Worm (Caenorhabditis elegans) whole organism, L4 larva: ENCODE measurements around the gene ttr-17.

Experiments
- D1046.2 ChIP-seq: fragments of 200-800 bp; sonication (Bioruptor generic); IDR thresholded peaks from 2 replicates; pipeline ENCODE4 v1.3.6; 2022; ENCODE audit warnings: missing genetic modification characterization, missing compliant biosample characterization
- F37D6.2 ChIP-seq: sonication (generic microtip); optimal IDR thresholded peaks from 2 replicates; lab custom pipeline; 2016; ENCODE audit warnings: mild to moderate bottlenecking, missing genetic modification characterization, missing compliant biosample characterization
- F44E2.7 ChIP-seq: fragments of 200-800 bp; sonication (Bioruptor generic); IDR thresholded peaks from 2 replicates; pipeline ENCODE4 v2.1.2; 2022; ENCODE audit warnings: missing genetic modification characterization, missing compliant biosample characterization
- T26A8.4 ChIP-seq: fragments of 200-800 bp; sonication (Bioruptor generic); IDR thresholded peaks from 2 replicates; pipeline ENCODE4 v1.3.6; 2022; ENCODE audit warnings: missing genetic modification characterization, missing compliant biosample characterization
- ZK337.2 ChIP-seq: fragments of 200-800 bp; sonication (Bioruptor generic); IDR thresholded peaks from 2 replicates; pipeline ENCODE4 v1.3.6; 2022; ENCODE audit warnings: missing genetic modification reagents, missing genetic modification characterization, missing compliant biosample characterization
- aha-1 ChIP-seq: fragments of 150-350 bp; peaks from one replicate; lab custom pipeline; 2014; ENCODE audit warnings: missing biosample characterization, missing genetic modification characterization
- aly-2 ChIP-seq: sonication (generic microtip); optimal IDR thresholded peaks from 2 replicates; lab custom pipeline; 2018; ENCODE audit warnings: missing biosample characterization, missing genetic modification characterization
- arid-1 ChIP-seq: fragments of 200-800 bp; sonication (Bioruptor generic); conservative IDR thresholded peaks from 2 replicates; pipeline ENCODE4 v1.3.6; 2022; ENCODE audit warnings: missing genetic modification reagents, missing genetic modification characterization, missing compliant biosample characterization
- attf-4 ChIP-seq: sonication (generic microtip); optimal IDR thresholded peaks from 3 replicates; lab custom pipeline; 2017; ENCODE audit warnings: missing biosample characterization, missing genetic modification characterization
- ceh-32 ChIP-seq: sonication (generic microtip); optimal IDR thresholded peaks from 2 replicates; lab custom pipeline; 2016; ENCODE audit warnings: mild to moderate bottlenecking, missing genetic modification characterization, missing compliant biosample characterization; ENCODE audit not compliant: poor library complexity
- ceh-44 ChIP-seq: fragments of 200-800 bp; sonication (Bioruptor generic); IDR thresholded peaks from 2 replicates; pipeline ENCODE4 v1.3.6; 2022; ENCODE audit warnings: missing genetic modification reagents, missing genetic modification characterization, missing compliant biosample characterization
- ceh-62 ChIP-seq: sonication (generic microtip); optimal IDR thresholded peaks from 2 replicates; lab custom pipeline; 2017; ENCODE audit warnings: missing biosample characterization, missing genetic modification characterization
- ces-1 ChIP-seq: fragments of 150-350 bp; sonication (generic microtip); optimal IDR thresholded peaks from 4 replicates; lab custom pipeline; 2014; ENCODE audit warnings: missing biosample characterization, missing genetic modification reagents, missing genetic modification characterization
- daf-12 ChIP-seq: fragments of 150-350 bp; optimal IDR thresholded peaks from 2 replicates; lab custom pipeline; 2014; ENCODE audit warnings: missing biosample characterization, missing genetic modification reagents, missing genetic modification characterization
- daf-16 ChIP-seq, 3 experiments: sonication (generic microtip); optimal IDR thresholded peaks; 2 replicates each; lab custom pipeline; 2016 to 2017; ENCODE audit warnings: missing genetic modification characterization in 3 of 3, missing genetic modification reagents in 3 of 3, mild to moderate bottlenecking in 2 of 3, missing compliant biosample characterization in 2 of 3, missing biosample characterization in 1 of 3, moderate library complexity in 1 of 3
- daf-8 ChIP-seq: fragments of 200-800 bp; sonication (Bioruptor generic); IDR thresholded peaks from 2 replicates; pipeline ENCODE4 v1.3.6; 2022; ENCODE audit warnings: missing genetic modification characterization, missing compliant biosample characterization
- dmd-6 ChIP-seq: fragments of 200-800 bp; sonication (Bioruptor generic); IDR thresholded peaks from 2 replicates; pipeline ENCODE4 v1.3.6; 2022; ENCODE audit warnings: missing genetic modification reagents, missing genetic modification characterization, missing compliant biosample characterization
- dpl-1 ChIP-seq: fragments of 150-350 bp; optimal IDR thresholded peaks from 2 replicates; lab custom pipeline; 2014; ENCODE audit warnings: missing biosample characterization, missing genetic modification reagents, missing genetic modification characterization
- dve-1 ChIP-seq: sonication (generic microtip); optimal IDR thresholded peaks from 2 replicates; lab custom pipeline; 2017; ENCODE audit warnings: antibody characterized with exemption, mild to moderate bottlenecking, missing genetic modification characterization, missing compliant biosample characterization; ENCODE audit not compliant: insufficient read depth
- fkh-10 ChIP-seq: fragments of 150-350 bp; optimal IDR thresholded peaks from 2 replicates; lab custom pipeline; 2014; ENCODE audit warnings: missing biosample characterization, missing genetic modification reagents, missing genetic modification characterization
- fos-1 ChIP-seq: fragments of 150-350 bp; optimal IDR thresholded peaks from 2 replicates; lab custom pipeline; 2014; ENCODE audit warnings: missing biosample characterization, missing genetic modification characterization
- hlh-30 ChIP-seq: sonication (generic microtip); optimal IDR thresholded peaks from 2 replicates; lab custom pipeline; 2017; ENCODE audit warnings: antibody characterized with exemption, mild to moderate bottlenecking, missing genetic modification characterization, missing compliant biosample characterization; ENCODE audit not compliant: insufficient read depth
- hmg-1.1 ChIP-seq: fragments of 200-800 bp; sonication (Bioruptor generic); IDR thresholded peaks from 2 replicates; pipeline ENCODE4 v1.3.6; 2022; ENCODE audit warnings: missing genetic modification reagents, missing genetic modification characterization, missing compliant biosample characterization
- jun-1 ChIP-seq: fragments of 150-350 bp; optimal IDR thresholded peaks from 2 replicates; lab custom pipeline; 2014; ENCODE audit warnings: missing biosample characterization, missing genetic modification reagents, missing genetic modification characterization
- lin-39 ChIP-seq: fragments of 150-350 bp; optimal IDR thresholded peaks from 2 replicates; lab custom pipeline; 2014; ENCODE audit warnings: missing biosample characterization, missing genetic modification reagents, missing genetic modification characterization
- lsy-2 ChIP-seq, 2 experiments: fragments of 150-350 bp in 1 of 2; sonication (generic microtip) in 1 of 2; optimal IDR thresholded peaks; 2 replicates each; lab custom pipeline; 2014 to 2017; ENCODE audit warnings: missing biosample characterization in 2 of 2, missing genetic modification characterization in 2 of 2
- madf-9 ChIP-seq: fragments of 200-800 bp; sonication (Bioruptor generic); conservative IDR thresholded peaks from 2 replicates; pipeline ENCODE4 v1.3.6; 2022; ENCODE audit warnings: missing genetic modification reagents, missing genetic modification characterization, missing compliant biosample characterization
- mdl-1 ChIP-seq, 2 experiments: fragments of 150-350 bp in 1 of 2; sonication (generic microtip) in 1 of 2; optimal IDR thresholded peaks; 2 replicates each; lab custom pipeline; 2014 to 2017; ENCODE audit warnings: missing biosample characterization in 2 of 2, missing genetic modification characterization in 2 of 2
- mdt-29 ChIP-seq: fragments of 200-800 bp; sonication (Bioruptor generic); IDR thresholded peaks from 2 replicates; pipeline ENCODE4 v1.3.6; 2022; ENCODE audit warnings: missing genetic modification reagents, missing genetic modification characterization, missing compliant biosample characterization
- mep-1 ChIP-seq: fragments of 150-350 bp; sonication (generic microtip); optimal IDR thresholded peaks from 3 replicates; lab custom pipeline; 2014; ENCODE audit warnings: missing biosample characterization, missing genetic modification characterization
- mxl-2 ChIP-seq: fragments of 200-800 bp; sonication (Bioruptor generic); conservative IDR thresholded peaks from 2 replicates; pipeline ENCODE4 v1.3.6; 2022; ENCODE audit warnings: missing genetic modification reagents, missing genetic modification characterization, missing compliant biosample characterization
- nhr-10 ChIP-seq: fragments of 150-350 bp; optimal IDR thresholded peaks from 2 replicates; lab custom pipeline; 2014; ENCODE audit warnings: missing biosample characterization, missing genetic modification characterization
- nhr-11 ChIP-seq: fragments of 150-350 bp; optimal IDR thresholded peaks from 2 replicates; lab custom pipeline; 2014; ENCODE audit warnings: missing biosample characterization, missing genetic modification characterization
- nhr-25 ChIP-seq: sonication (generic microtip); optimal IDR thresholded peaks from 2 replicates; lab custom pipeline; 2017; ENCODE audit warnings: missing genetic modification characterization, mild to moderate bottlenecking, missing compliant biosample characterization, antibody characterized with exemption, moderate library complexity, borderline replicate concordance; ENCODE audit not compliant: insufficient read depth
- nhr-28 ChIP-seq: fragments of 150-350 bp; optimal IDR thresholded peaks from 2 replicates; lab custom pipeline; 2014; ENCODE audit warnings: missing biosample characterization, missing genetic modification characterization
- nhr-48 ChIP-seq: sonication (generic microtip); optimal IDR thresholded peaks from 2 replicates; lab custom pipeline; 2016; ENCODE audit warnings: mild to moderate bottlenecking, missing genetic modification characterization, missing compliant biosample characterization
- saeg-2 ChIP-seq: fragments of 200-800 bp; sonication (Bioruptor generic); IDR thresholded peaks from 2 replicates; pipeline ENCODE4 v1.3.6; 2022; ENCODE audit warnings: missing genetic modification reagents, missing genetic modification characterization, missing compliant biosample characterization
- snpc-1.2 ChIP-seq: fragments of 200-800 bp; sonication (Bioruptor generic); IDR thresholded peaks from 2 replicates; pipeline ENCODE4 v1.3.6; 2022; ENCODE audit warnings: missing genetic modification reagents, missing genetic modification characterization, missing compliant biosample characterization
- tag-97 ChIP-seq: fragments of 200-800 bp; sonication (Bioruptor generic); IDR thresholded peaks from 2 replicates; pipeline ENCODE4 v1.3.6; 2022; ENCODE audit warnings: missing genetic modification characterization, missing compliant biosample characterization
- unc-62 ChIP-seq, 3 experiments: fragments of 150-350 bp in 1 of 3; sonication (generic microtip); optimal IDR thresholded peaks in 2 of 3; peaks in 1 of 3; 1 replicate in 1 of 3; 2 replicates in 2 of 3; lab custom pipeline; 2014 to 2017; ENCODE audit warnings: missing biosample characterization in 3 of 3, missing genetic modification characterization in 3 of 3, missing genetic modification reagents in 3 of 3, missing genotype in 1 of 3
- zag-1 ChIP-seq: fragments of 150-350 bp; optimal IDR thresholded peaks from 2 replicates; lab custom pipeline; 2014; ENCODE audit warnings: missing biosample characterization, missing genetic modification characterization
- zfp-3 ChIP-seq: fragments of 200-800 bp; sonication (Bioruptor generic); conservative IDR thresholded peaks from 2 replicates; pipeline ENCODE4 v1.3.6; 2022; ENCODE audit warnings: missing genetic modification reagents, missing genetic modification characterization, missing compliant biosample characterization

ttr-17 gene

ce11 chrIV:11030893-11031292 lies 35.9 kb downstream of the ttr-17 start, which contains the start of gene hrg-4:
hrg-4 (minus strand) TSS chrIV:11030993.
- TF ChIP-seq daf-8 (GFP tag; lab: Robert Waterston, UW) (no peak), unc-62 (GFP tag; optimal IDR thresholded peaks at IDR 0.05 in 1 of 2; lab: Kevin White, UChicago) (peak in 1 of 2 experiments; percentile 75), unc-62 (tag; optimal IDR thresholded peaks at IDR 0.05; lab: Kevin White, UChicago) (no peak), hlh-30 (tag; lab: Kevin White, UChicago) (peak; percentile 26)

- no peak for TF ChIP-seq ZK337.2 (GFP tag; lab: Robert Waterston, UW)
- peak in 1 of 2 experiments; percentile 52 for TF ChIP-seq unc-62 (GFP tag; optimal IDR thresholded peaks at IDR 0.05 in 1 of 2; lab: Kevin White, UChicago)
- TF ChIP-seq unc-62 (tag; optimal IDR thresholded peaks at IDR 0.05; lab: Kevin White, UChicago) = no peak
- TF ChIP-seq aha-1 (tag; lab: Kevin White, UChicago) = peak; percentile 61
Measured at ce11 chrIV:11030117-11030516, 36.7 kb downstream of the ttr-17 start.

- TF ChIP-seq zfp-3 (GFP tag; lab: Robert Waterston, UW) (no peak), mdl-1 (tag; optimal IDR thresholded peaks at IDR 0.05; lab: Kevin White, UChicago) (peak in 1 of 2 experiments; percentile 24), dmd-6 (GFP tag; lab: Robert Waterston, UW) (peak; percentile 65), daf-12 (tag; lab: Kevin White, UChicago) (no peak), mep-1 (tag; lab: Kevin White, UChicago) (no peak), nhr-28 (tag; lab: Kevin White, UChicago) (peak; percentile 68), daf-16 (GFP tag; optimal IDR thresholded peaks at IDR 0.05; lab: Kevin White, UChicago) (no peak), daf-16 (tag; optimal IDR thresholded peaks at IDR 0.05; lab: Kevin White, UChicago) (peak; percentile 49)
- TF ChIP-seq, all 104 proteins: peak for 4
Measured at ce11 chrIV:11029412-11029811, 37.4 kb downstream of the ttr-17 start, which contains the start of gene hrg-5. hrg-5 (minus strand) TSS chrIV:11029428.

ce11 chrIV:11027560-11027959 lies 39.3 kb downstream of the ttr-17 start:
- peak; percentile 72 for TF ChIP-seq nhr-48
- TF ChIP-seq mdt-29 (GFP tag; lab: Robert Waterston, UW) = 0 out of 2 replicates have a peak, but pooled peaks have one; percentile 16
- no peak for TF ChIP-seq aly-2
- TF ChIP-seq jun-1 (tag; lab: Kevin White, UChicago) = peak; percentile 23
- no peak for TF ChIP-seq D1046.2 (GFP tag; lab: Robert Waterston, UW)
- TF ChIP-seq mxl-2 (GFP tag; lab: Robert Waterston, UW) = no peak
- no peak for TF ChIP-seq snpc-1.2 (GFP tag; lab: Robert Waterston, UW)
- TF ChIP-seq lin-39 (tag; lab: Kevin White, UChicago) = no peak
- peak; percentile 92 for TF ChIP-seq mep-1 (tag; lab: Kevin White, UChicago)
- no peak for TF ChIP-seq ceh-32 (tag; lab: Kevin White, UChicago)
- no peak for TF ChIP-seq nhr-10 (tag; lab: Kevin White, UChicago)
- peak; percentile 56 for TF ChIP-seq dpl-1 (GFP tag; lab: Kevin White, UChicago)
- no peak for TF ChIP-seq madf-9 (GFP tag; lab: Robert Waterston, UW)
- peak; percentile 53 to 55 for TF ChIP-seq daf-16 (GFP tag; optimal IDR thresholded peaks at IDR 0.05; lab: Kevin White, UChicago)
- TF ChIP-seq daf-16 (tag; optimal IDR thresholded peaks at IDR 0.05; lab: Kevin White, UChicago) = peak; percentile 85
- no peak for TF ChIP-seq fos-1 (tag; lab: Kevin White, UChicago)
- peak; percentile 98 for TF ChIP-seq aha-1 (tag; lab: Kevin White, UChicago)
- TF ChIP-seq ceh-62 (tag; lab: Kevin White, UChicago) = no peak
- TF ChIP-seq tag-97 (GFP tag; lab: Robert Waterston, UW) = no peak
- TF ChIP-seq ceh-44 = no peak
- no peak for TF ChIP-seq attf-4 (tag; lab: Kevin White, UChicago)
- TF ChIP-seq lsy-2 (tag; optimal IDR thresholded peaks at IDR 0.05; lab: Kevin White, UChicago) = peak; percentile 61 to 90
- TF ChIP-seq zag-1 (tag; lab: Kevin White, UChicago) = peak; percentile 52
- TF ChIP-seq T26A8.4 (GFP tag; lab: Robert Waterston, UW) = peak; percentile 74
- TF ChIP-seq saeg-2 (GFP tag; lab: Robert Waterston, UW) = no peak
- TF ChIP-seq nhr-11 = peak; percentile 91
- no peak for TF ChIP-seq daf-8 (GFP tag; lab: Robert Waterston, UW)
- TF ChIP-seq F44E2.7 = no peak
- peak; percentile 71 for TF ChIP-seq hmg-1.1
- peak; percentile 46 for TF ChIP-seq F37D6.2 (tag; lab: Kevin White, UChicago)
- 0 out of 2 replicates have a peak, but pooled peaks have one; percentile 32 for TF ChIP-seq arid-1 (GFP tag; lab: Robert Waterston, UW)
- TF ChIP-seq ces-1 (GFP tag; lab: Kevin White, UChicago) = no peak
- peak; percentile 97 for TF ChIP-seq dve-1 (tag; lab: Kevin White, UChicago)
- no peak for TF ChIP-seq zfp-3 (GFP tag; lab: Robert Waterston, UW)
- TF ChIP-seq dmd-6 (GFP tag; lab: Robert Waterston, UW) = peak; percentile 88
- peak; percentile 75 for TF ChIP-seq nhr-25 (tag; lab: Kevin White, UChicago)
- peak; percentile 12 for TF ChIP-seq fkh-10
